Worm (Caenorhabditis elegans) whole organism, late embryonic: ENCODE results near the gene Y27F2A.11.

Experiments used
- Y22D7AL.16 ChIP-seq: sonication (generic microtip); optimal IDR thresholded peaks from 2 replicates; lab custom pipeline; 2016; ENCODE audit warnings: missing genetic modification characterization, missing compliant biosample characterization
- ama-1 ChIP-seq: fragments of 150-350 bp; optimal IDR thresholded peaks from 2 replicates; lab custom pipeline; 2014
- ceh-9 ChIP-seq: sonication (generic microtip); optimal IDR thresholded peaks from 2 replicates; lab custom pipeline; 2016; ENCODE audit warnings: mild to moderate bottlenecking, missing genetic modification characterization, inconsistent platforms, missing compliant biosample characterization
- dve-1 ChIP-seq: sonication (generic microtip); optimal IDR thresholded peaks from 2 replicates; lab custom pipeline; 2017; ENCODE audit warnings: antibody characterized with exemption, mild to moderate bottlenecking, missing genetic modification characterization, missing compliant biosample characterization
- rnt-1 ChIP-seq: sonication (generic microtip); optimal IDR thresholded peaks from 2 replicates; lab custom pipeline; 2016; ENCODE audit warnings: missing genetic modification characterization, missing compliant biosample characterization
- sox-2 ChIP-seq: fragments of 200-800 bp; sonication (Bioruptor generic); IDR thresholded peaks from 2 replicates; pipeline ENCODE4 v1.3.6; 2022; ENCODE audit warnings: missing genetic modification reagents, missing genetic modification characterization, missing compliant biosample characterization
- sox-4 ChIP-seq: sonication (generic microtip); optimal IDR thresholded peaks from 2 replicates; lab custom pipeline; 2017; ENCODE audit warnings: mild to moderate bottlenecking, missing genetic modification characterization, inconsistent platforms, missing compliant biosample characterization
- ztf-16 ChIP-seq: sonication (generic microtip); optimal IDR thresholded peaks from 2 replicates; lab custom pipeline; 2017; ENCODE audit warnings: missing genetic modification characterization, missing compliant biosample characterization

DNA sequence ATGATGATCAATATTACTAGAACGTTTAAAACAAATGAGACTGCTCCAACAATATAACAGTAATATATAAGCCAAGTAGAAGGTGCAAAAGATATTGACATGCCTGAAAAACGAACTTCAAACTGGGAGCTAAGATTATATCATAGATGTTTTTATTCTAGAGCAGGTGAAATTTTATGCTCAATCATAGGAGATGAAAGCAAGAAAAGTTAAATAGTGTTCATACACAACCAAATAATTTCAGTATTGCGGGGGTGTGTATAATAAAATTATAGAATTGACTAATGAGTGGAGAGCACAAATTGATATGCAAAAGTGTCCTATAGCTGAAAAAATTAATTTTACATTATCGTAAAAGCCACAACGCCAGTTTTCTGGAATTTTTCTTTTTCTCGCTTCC, 30.2 kb upstream of the Y27F2A.11 start, which contains the start of gene sri-34:
- TF ChIP-seq sox-2 (GFP tag; lab: Robert Waterston, UW) = no peak
- no peak for TF ChIP-seq Y22D7AL.16 (tag; lab: Kevin White, UChicago)
- no peak for TF ChIP-seq rnt-1 (tag; lab: Kevin White, UChicago)
- no peak for TF ChIP-seq sox-4 (tag; lab: Kevin White, UChicago)
- no peak for TF ChIP-seq ceh-9 (tag; lab: Kevin White, UChicago)
- TF ChIP-seq dve-1 (tag; lab: Kevin White, UChicago) = no peak
- TF ChIP-seq ztf-16 = no peak
- no peak for TF ChIP-seq ama-1 (lab: Kevin White, UChicago)
